Fruit fly (Drosophila melanogaster): Measurements from ENCODE around the gene Vav.

Vav gene

DNA sequence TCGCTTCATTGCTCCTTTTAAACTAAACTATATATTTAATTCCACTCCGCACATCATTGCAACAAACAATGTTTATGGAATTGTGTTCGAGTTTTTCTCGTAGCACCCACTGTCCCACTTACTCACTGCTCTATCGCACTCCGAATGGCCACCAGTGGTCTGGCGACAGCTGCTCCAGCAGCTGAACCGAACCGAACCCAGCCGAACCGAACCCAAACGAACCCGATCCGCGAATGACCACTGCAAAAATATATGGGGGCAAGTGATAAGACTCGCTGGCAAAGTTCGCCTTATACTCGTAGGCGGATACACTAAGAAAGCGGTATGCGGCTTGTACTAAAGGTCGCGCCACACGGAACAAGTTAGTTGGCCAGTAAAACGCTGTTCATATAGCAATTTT, 43.6 kb downstream of the Vav start:
- TF ChIP-seq CG8478 (optimal IDR thresholded peaks at IDR 0.05), result no peak
- TF ChIP-seq CTCF (optimal IDR thresholded peaks at IDR 0.05), result no peak

DNA sequence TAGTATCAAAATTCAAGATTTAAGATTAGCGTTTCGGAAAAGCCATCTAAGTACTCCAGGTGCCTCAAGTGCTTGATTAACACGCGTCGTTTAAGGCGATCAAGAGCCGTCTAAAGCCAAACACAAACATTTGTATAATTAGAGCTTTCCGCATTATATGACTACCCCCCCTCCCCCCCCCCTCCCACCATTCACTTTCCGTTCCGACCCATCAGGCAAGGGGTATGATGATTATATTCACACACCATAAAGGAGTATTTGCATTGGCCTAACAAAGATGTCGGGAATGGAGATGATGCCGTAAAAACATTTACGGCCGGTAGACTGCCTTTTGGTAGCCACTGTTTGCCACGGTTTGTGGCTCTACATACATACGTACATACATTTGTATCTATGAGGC, 44.9 kb downstream of the Vav start:
- TF ChIP-seq CG8478 (optimal IDR thresholded peaks at IDR 0.05) (no peak), CTCF (optimal IDR thresholded peaks at IDR 0.05) (no peak)

DNA sequence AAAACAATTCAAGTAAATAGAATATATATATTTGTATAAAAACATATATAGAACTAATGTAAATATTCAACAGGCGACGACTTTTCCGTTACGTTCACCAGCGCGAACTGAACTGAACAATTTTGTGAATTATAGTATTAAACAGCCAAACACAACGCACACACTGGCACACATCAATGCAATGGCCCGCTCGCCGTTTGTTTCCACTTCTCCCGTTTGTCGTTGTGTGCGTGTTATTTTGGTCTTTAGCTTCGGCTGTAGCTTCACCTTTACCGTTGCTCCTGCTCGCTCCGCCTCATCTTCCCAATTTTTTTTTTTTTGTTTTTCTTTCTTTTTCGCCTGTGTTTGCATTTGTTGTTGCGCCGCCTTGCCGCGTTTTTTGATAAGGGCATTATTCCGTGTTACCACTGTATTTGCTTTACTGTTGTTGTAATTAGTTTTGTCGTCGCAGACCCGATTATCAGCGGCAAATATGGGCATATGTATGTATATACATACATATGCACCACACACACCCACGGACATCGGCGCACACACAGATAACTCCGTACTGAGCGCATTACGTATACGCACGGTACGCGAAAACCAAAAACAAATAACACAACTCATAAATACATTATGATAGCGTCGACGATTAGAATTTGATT, 46.3 kb downstream of the Vav start, which contains the start of gene CG8051:
Gene CG8051, minus strand, starts transcription at position 116 of the 647 bp plus-strand sequence.
- TF ChIP-seq CG8478 (optimal IDR thresholded peaks at IDR 0.05) (no peak), CTCF (optimal IDR thresholded peaks at IDR 0.05) (no peak)

DNA sequence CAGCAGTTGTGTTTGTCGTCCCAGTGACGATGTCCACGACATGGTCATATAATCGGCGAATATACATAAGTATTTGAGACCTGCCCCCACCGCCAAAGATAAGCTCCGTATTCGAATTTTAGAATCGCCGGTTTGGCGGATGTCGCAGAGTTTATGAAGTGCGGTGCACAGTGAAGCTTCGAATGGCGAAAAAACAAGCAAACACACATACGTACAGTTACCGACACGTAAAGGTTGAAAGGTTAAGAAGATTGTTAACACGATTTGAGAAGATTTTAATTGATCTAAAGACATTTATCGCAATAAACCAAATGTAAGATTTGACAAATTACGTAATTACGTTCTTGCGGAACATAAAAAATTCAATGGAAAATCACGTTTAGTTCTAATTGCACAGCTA, 48.0 kb downstream of the Vav start:
- TF ChIP-seq CG8478 (optimal IDR thresholded peaks at IDR 0.05), result no peak
- no peak for TF ChIP-seq CTCF (optimal IDR thresholded peaks at IDR 0.05)

DNA sequence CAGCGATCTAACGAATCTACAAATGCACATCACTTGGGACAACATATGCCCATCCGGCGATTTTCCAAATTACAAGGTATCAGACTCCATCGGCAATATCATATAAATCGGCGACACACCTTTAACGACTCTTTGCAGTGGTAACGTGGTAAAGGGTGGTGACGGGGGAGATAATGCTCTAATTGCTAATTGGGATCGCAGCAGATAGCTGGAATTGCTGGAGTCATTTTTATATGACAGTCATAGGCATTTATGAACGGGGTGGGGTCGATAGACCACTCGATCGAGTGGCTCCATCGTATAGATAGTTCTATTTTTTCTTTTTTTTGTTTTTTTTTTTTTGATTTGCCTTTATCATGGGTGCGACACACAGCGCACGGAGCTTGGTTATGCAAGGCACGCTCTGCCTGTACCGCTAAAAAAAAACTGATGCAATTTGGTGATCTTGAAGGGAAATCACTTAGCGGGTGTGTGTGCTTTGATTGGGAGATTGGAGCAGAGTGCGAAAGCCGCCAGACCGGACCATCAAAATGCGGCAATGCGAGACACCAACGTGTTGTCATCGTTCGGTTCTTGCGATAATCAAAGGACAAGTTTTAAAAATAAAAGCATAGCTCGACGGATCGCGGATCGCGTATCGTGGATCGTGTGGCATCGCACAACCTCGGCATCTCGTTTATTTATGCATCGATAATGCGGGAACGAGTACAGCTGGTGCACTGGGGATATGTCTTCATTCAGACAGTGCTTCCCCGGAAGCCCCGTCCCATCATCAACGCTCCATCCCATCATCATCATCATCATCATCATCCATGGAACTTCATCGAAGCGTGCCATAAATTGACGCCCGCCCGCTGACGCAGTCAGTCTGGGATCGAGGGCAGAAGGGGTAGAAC, 52.9 kb downstream of the Vav start:
- TF ChIP-seq CTCF (optimal IDR thresholded peaks at IDR 0.05), result no peak
- TF ChIP-seq CG8478 (optimal IDR thresholded peaks at IDR 0.05), result no peak

DNA sequence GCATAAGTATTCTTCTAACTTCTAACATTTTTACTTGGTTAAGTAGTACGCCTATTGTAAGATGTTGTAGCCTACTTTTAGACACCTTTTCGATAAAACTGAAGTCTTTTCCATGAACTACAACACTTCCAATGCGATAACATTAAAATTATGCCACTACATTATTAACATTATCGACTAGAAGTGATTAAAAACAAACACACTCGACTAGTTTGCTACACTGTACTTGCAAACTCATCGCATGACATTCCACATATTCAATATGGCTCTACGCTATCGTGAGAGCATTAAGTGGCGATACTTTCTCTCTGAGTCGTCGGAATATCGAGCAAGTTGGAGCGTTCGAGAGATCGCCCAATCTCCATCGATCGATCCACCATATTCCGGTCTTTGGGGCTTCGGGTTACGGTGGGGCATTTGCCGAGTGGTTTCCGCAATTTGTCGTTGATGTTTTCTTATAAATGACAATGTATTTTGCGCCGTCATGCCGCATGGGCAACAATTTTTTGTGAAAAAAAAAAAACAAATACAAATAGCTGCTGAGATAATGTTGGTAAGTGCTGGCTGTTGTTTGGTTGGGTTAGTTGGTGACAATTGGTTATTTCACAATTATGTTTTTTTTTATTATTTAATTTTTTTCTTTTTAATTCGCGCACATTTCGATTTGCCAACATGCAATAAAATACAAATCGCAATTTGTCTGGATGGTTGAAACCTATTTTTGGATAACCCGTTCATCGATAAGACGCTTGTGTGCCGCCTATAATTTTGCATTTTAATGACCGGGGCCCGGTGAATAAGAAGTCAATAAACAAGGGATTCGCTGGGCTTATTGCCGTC, 54.0 kb downstream of the Vav start:
- no peak for TF ChIP-seq CG8478 (optimal IDR thresholded peaks at IDR 0.05)
- TF ChIP-seq CTCF (optimal IDR thresholded peaks at IDR 0.05), result no peak

DNA sequence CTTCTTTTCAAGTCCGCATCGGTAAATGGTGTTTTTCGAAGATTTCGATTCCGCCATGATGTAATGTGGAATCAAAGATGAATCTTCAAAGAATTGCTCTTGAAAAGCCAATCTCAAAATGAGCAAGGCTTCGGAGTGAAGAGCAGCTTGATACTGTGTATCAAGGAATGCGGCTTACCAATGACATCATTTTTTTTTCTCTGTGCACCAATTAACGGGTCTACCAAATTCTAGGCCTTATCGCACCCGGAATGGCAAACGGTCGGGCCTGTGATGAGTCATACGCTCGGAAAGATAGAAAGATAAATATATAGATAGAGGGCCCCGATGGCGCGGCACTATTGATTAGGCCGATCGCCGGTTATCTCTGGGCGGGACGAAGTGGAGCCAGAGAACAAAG, 55.0 kb downstream of the Vav start:
- TF ChIP-seq CG8478 (optimal IDR thresholded peaks at IDR 0.05) (no peak), CTCF (optimal IDR thresholded peaks at IDR 0.05) (no peak)

DNA sequence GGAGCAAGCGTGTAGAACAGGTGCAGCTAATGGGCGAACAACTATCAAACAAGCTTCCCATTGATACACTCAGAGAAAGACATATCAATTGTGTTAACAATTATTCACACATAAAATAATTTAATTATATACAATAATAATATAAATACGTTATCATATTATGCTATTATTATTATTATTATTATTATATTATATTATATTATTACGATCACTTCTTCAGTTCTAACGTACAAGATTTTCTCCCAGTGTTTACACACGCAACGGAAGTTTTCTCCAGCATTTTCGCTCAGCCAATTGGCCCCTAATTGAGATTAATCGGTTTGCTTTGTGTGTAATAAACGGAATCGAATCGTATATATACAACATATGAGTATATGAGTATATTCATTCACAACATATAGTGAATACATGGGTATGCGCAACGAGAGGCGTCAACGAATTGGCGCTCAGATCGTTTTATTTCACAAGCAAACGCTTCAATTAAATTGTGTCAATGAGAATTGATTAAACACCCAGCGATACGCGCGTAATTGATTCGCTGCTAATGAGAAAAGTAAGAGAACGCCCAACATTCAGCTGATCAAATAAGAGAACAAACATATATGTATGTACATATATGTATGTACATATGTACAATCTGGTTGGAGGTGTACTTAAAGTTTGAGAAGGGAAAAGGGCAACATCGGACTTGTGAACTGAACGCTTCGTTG, 55.6 kb downstream of the Vav start:
- TF ChIP-seq CTCF (optimal IDR thresholded peaks at IDR 0.05) (no peak), CG8478 (optimal IDR thresholded peaks at IDR 0.05) (no peak)

DNA sequence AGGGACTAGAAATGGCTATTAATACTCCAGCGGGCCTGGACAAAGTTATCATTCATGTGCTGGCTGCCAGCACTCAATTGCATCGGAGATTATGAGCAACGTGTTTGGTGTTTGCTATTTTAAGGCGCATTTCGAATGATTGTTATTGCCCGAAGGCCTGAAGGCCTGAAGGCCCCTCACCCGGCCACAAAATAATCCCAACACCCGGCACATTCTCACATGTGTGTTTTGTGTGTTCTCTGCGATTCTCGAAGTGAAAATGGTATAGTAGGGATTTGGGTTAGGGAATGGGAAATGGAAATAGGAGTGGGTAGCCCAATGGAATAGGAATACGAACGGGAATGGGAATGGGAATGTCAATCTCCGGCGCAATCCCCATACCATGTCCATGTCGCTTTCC, 57.3 kb downstream of the Vav start:
- TF ChIP-seq CTCF (optimal IDR thresholded peaks at IDR 0.05), result no peak
- TF ChIP-seq CG8478 (optimal IDR thresholded peaks at IDR 0.05), result no peak

DNA sequence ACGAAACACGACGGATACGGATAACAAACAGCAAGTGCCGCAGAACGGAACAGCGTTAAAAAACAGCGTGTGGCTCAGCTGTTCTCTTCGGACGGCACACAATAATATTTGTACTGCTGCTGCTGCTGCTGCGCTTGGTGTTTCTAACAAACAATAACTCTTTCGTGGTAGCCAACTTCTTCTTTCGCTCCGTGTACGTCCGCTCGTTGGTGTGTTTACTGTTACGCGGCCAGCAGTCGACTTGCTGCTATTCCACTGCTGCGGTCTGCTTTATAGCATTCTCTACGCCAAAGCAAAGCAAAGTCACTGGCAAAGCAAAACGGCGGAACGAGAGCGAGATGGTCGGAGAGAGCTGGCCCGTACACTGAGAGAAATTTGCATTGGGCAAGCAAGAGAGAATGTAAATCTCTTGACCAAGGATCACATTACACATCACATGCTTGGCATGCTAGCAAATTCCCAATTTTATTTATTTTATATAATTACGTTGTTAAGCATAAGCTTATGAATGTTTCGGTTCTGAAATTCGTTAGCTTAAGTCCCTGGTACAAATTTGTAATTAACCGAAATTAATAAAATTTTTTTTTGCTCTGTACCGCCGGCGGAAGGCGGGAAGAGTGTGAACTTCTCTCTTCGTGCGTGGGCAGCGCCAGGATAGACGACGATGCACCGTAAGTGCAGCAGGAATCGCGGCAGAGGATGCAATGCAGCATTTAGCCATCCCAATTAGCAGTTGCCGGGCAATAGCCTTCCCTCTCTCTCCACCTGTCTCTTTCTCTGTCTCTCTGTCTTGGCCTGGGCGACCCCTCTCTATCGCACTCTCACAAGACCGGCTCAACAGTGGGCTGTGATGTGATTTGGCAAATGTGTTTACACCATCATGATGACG, 60.4 kb downstream of the Vav start, which contains the start of gene out:
Gene out, minus strand, starts transcription at position 287 of the 889 bp plus-strand sequence.
- TF ChIP-seq CTCF (optimal IDR thresholded peaks at IDR 0.05) (no peak), CG8478 (optimal IDR thresholded peaks at IDR 0.05) (no peak)
